Worm (Caenorhabditis elegans) whole organism, young adult: Measurements from ENCODE around the gene nipi-3.
A peak's percentile ranks its signal among the peaks of the same experiment; 100 is the strongest.

Source experiments
- B0261.1 ChIP-seq: sonication (generic microtip); optimal IDR thresholded peaks from 2 replicates; lab custom pipeline; 2016; ENCODE audit warnings: mild to moderate bottlenecking, missing genetic modification characterization, moderate library complexity, missing compliant biosample characterization
- F23B12.7 ChIP-seq: sonication (generic microtip); optimal IDR thresholded peaks from 2 replicates; lab custom pipeline; 2017; ENCODE audit warnings: missing genetic modification characterization, mild to moderate bottlenecking, missing compliant biosample characterization, antibody characterized with exemption, moderate library complexity; ENCODE audit not compliant: insufficient read depth
- F33H1.4 ChIP-seq: fragments of 200-800 bp; sonication (Bioruptor generic); IDR thresholded peaks from 2 replicates; pipeline ENCODE4 v1.3.6; 2022; ENCODE audit warnings: missing genetic modification reagents, missing genetic modification characterization, missing compliant biosample characterization
- K12H6.12 ChIP-seq: fragments of 200-800 bp; sonication (Bioruptor generic); optimal IDR thresholded peaks from 2 replicates; lab custom pipeline; 2018; ENCODE audit warnings: mild to moderate bottlenecking, missing genetic modification characterization, missing compliant biosample characterization
- Y56A3A.18 ChIP-seq: fragments of 200-800 bp; sonication (Bioruptor generic); IDR thresholded peaks from 2 replicates; pipeline ENCODE4 v1.3.6; 2022; ENCODE audit warnings: missing genetic modification reagents, missing genetic modification characterization, missing compliant biosample characterization
- Y79H2A.3 ChIP-seq: fragments of 200-800 bp; sonication (Bioruptor generic); conservative IDR thresholded peaks from 2 replicates; pipeline ENCODE4 v1.3.6; 2022; ENCODE audit warnings: missing genetic modification reagents, missing genetic modification characterization, missing compliant biosample characterization
- ama-1 ChIP-seq, 3 experiments: fragments of 150-350 bp in 1 of 3; sonication (generic microtip) in 2 of 3; optimal IDR thresholded peaks; 2 replicates each; lab custom pipeline; 2014 to 2018; ENCODE audit warnings: missing biosample characterization in 2 of 3, missing genetic modification characterization in 2 of 3, missing genetic modification reagents in 2 of 3
- aptf-2 ChIP-seq: fragments of 200-800 bp; sonication (Bioruptor generic); conservative IDR thresholded peaks from 2 replicates; pipeline ENCODE4 v1.3.6; 2022; ENCODE audit warnings: missing genetic modification reagents, missing genetic modification characterization, missing compliant biosample characterization
- atf-7 ChIP-seq: sonication (generic microtip); optimal IDR thresholded peaks from 2 replicates; lab custom pipeline; 2017; ENCODE audit warnings: mild to moderate bottlenecking, missing genetic modification characterization, missing compliant biosample characterization
- athp-1 ChIP-seq: sonication (generic microtip); optimal IDR thresholded peaks from 2 replicates; lab custom pipeline; 2017; ENCODE audit warnings: mild to moderate bottlenecking, missing genetic modification characterization, missing compliant biosample characterization
- attf-3 ChIP-seq: fragments of 200-800 bp; sonication (Bioruptor generic); conservative IDR thresholded peaks from 2 replicates; pipeline ENCODE4 v1.3.6; 2022; ENCODE audit warnings: missing genetic modification reagents, missing genetic modification characterization, missing compliant biosample characterization
- cebp-1 ChIP-seq, 2 experiments: fragments of 200-800 bp in 1 of 2; sonication (Bioruptor generic) in 1 of 2; sonication (generic microtip) in 1 of 2; IDR thresholded peaks in 1 of 2; optimal IDR thresholded peaks in 1 of 2; 2 replicates each; pipeline versions ENCODE4 v1.3.6 to Lab custom; 2017 to 2022; ENCODE audit warnings: missing compliant biosample characterization in 2 of 2, missing genetic modification characterization in 2 of 2, mild to moderate bottlenecking in 1 of 2, missing genetic modification reagents in 1 of 2, moderate library complexity in 1 of 2
- ceh-27 ChIP-seq: fragments of 200-800 bp; sonication (Bioruptor generic); optimal IDR thresholded peaks from 2 replicates; lab custom pipeline; 2018; ENCODE audit warnings: mild to moderate bottlenecking, missing genetic modification characterization, moderate library complexity, missing compliant biosample characterization
- ceh-40 ChIP-seq: fragments of 200-800 bp; sonication (Bioruptor generic); IDR thresholded peaks from 2 replicates; pipeline ENCODE4 v1.3.6; 2022; ENCODE audit warnings: missing genetic modification characterization, missing compliant biosample characterization
- ceh-58 ChIP-seq: fragments of 200-800 bp; sonication (Bioruptor generic); IDR thresholded peaks from 2 replicates; pipeline ENCODE4 v1.3.6; 2022; ENCODE audit warnings: missing genetic modification characterization, missing compliant biosample characterization
- ceh-79 ChIP-seq: sonication (generic microtip); optimal IDR thresholded peaks from 2 replicates; lab custom pipeline; 2017; ENCODE audit warnings: mild to moderate bottlenecking, missing genetic modification characterization, missing compliant biosample characterization
- die-1 ChIP-seq: sonication (generic microtip); optimal IDR thresholded peaks from 2 replicates; lab custom pipeline; 2016; ENCODE audit warnings: missing genotype, mild to moderate bottlenecking, missing genetic modification characterization, missing compliant biosample characterization
- dpl-1 ChIP-seq: fragments of 150-350 bp; optimal IDR thresholded peaks from 2 replicates; lab custom pipeline; 2014; ENCODE audit warnings: missing biosample characterization, missing genetic modification reagents, missing genetic modification characterization
- efl-1 ChIP-seq: fragments of 150-350 bp; optimal IDR thresholded peaks from 2 replicates; lab custom pipeline; 2014; ENCODE audit warnings: missing biosample characterization, missing genetic modification reagents, missing genetic modification characterization
- egl-18 ChIP-seq: fragments of 200-800 bp; sonication (Bioruptor generic); IDR thresholded peaks from 2 replicates; pipeline ENCODE4 v1.3.6; 2022; ENCODE audit warnings: missing genetic modification reagents, missing genetic modification characterization, missing compliant biosample characterization
- hmg-1.2 ChIP-seq: fragments of 200-800 bp; sonication (Bioruptor generic); IDR thresholded peaks from 2 replicates; pipeline ENCODE4 v1.3.6; 2022; ENCODE audit warnings: missing genetic modification reagents, missing genetic modification characterization, missing compliant biosample characterization
- hmg-20 ChIP-seq: fragments of 200-800 bp; sonication (Bioruptor generic); IDR thresholded peaks from 2 replicates; pipeline ENCODE4 v1.3.6; 2022; ENCODE audit warnings: missing genetic modification reagents, missing genetic modification characterization, missing compliant biosample characterization
- hrde-1 ChIP-seq: sonication (generic microtip); optimal IDR thresholded peaks from 2 replicates; lab custom pipeline; 2016; ENCODE audit warnings: missing genetic modification characterization, mild to moderate bottlenecking, missing compliant biosample characterization, moderate library complexity, missing genotype, missing genetic modification reagents, borderline replicate concordance
- let-607 ChIP-seq, 2 experiments: fragments of 200-800 bp in 1 of 2; sonication (Bioruptor generic) in 1 of 2; sonication (generic microtip) in 1 of 2; optimal IDR thresholded peaks; 2 replicates each; lab custom pipeline; 2016 to 2018; ENCODE audit warnings: mild to moderate bottlenecking in 2 of 2, missing compliant biosample characterization in 2 of 2, missing genetic modification characterization in 2 of 2, moderate library complexity in 2 of 2, missing genotype in 1 of 2
- lir-1 ChIP-seq: fragments of 200-800 bp; sonication (Bioruptor generic); conservative IDR thresholded peaks from 2 replicates; pipeline ENCODE4 v1.3.6; 2022; ENCODE audit warnings: missing genetic modification reagents, missing genetic modification characterization, missing compliant biosample characterization
- madf-3 ChIP-seq: fragments of 200-800 bp; sonication (Bioruptor generic); IDR thresholded peaks from 2 replicates; pipeline ENCODE4 v1.3.6; 2022; ENCODE audit warnings: missing genetic modification reagents, missing genetic modification characterization, missing compliant biosample characterization
- mel-28 ChIP-seq: sonication (generic microtip); optimal IDR thresholded peaks from 2 replicates; lab custom pipeline; 2016; ENCODE audit warnings: borderline replicate concordance, mild to moderate bottlenecking, missing genetic modification characterization, missing compliant biosample characterization
- mxl-1 ChIP-seq: sonication (generic microtip); optimal IDR thresholded peaks from 2 replicates; lab custom pipeline; 2016; ENCODE audit warnings: missing genetic modification characterization, missing compliant biosample characterization
- nfya-2 ChIP-seq: fragments of 200-800 bp; sonication (Bioruptor generic); IDR thresholded peaks from 2 replicates; pipeline ENCODE4 v1.3.6; 2022; ENCODE audit warnings: missing genetic modification reagents, missing genetic modification characterization, missing compliant biosample characterization
- nhr-27 ChIP-seq: fragments of 200-800 bp; sonication (Bioruptor generic); optimal IDR thresholded peaks from 2 replicates; lab custom pipeline; 2018; ENCODE audit warnings: mild to moderate bottlenecking, missing genetic modification characterization, moderate library complexity, missing compliant biosample characterization
- nhr-80 ChIP-seq: sonication (generic microtip); optimal IDR thresholded peaks from 2 replicates; lab custom pipeline; 2016; ENCODE audit warnings: missing genetic modification characterization, missing compliant biosample characterization
- pbrm-1 ChIP-seq: fragments of 200-800 bp; sonication (Bioruptor generic); IDR thresholded peaks from 2 replicates; pipeline ENCODE4 v1.3.6; 2022; ENCODE audit warnings: missing genetic modification reagents, missing genetic modification characterization, missing compliant biosample characterization
- rec-8 ChIP-seq, 2 experiments: sonication (generic microtip); optimal IDR thresholded peaks; 2 replicates each; lab custom pipeline; 2016; ENCODE audit warnings: mild to moderate bottlenecking in 2 of 2, missing genetic modification characterization in 2 of 2, missing genetic modification reagents in 2 of 2, missing genotype in 2 of 2, missing biosample characterization in 1 of 2, missing compliant biosample characterization in 1 of 2, moderate library complexity in 1 of 2
- sea-2 ChIP-seq: fragments of 200-800 bp; sonication (Bioruptor generic); IDR thresholded peaks from 2 replicates; pipeline ENCODE4 v1.3.6; 2022; ENCODE audit warnings: missing genetic modification characterization, missing compliant biosample characterization
- snpc-1.1 ChIP-seq: sonication (generic microtip); optimal IDR thresholded peaks from 2 replicates; lab custom pipeline; 2017; ENCODE audit warnings: missing genetic modification characterization, mild to moderate bottlenecking, missing compliant biosample characterization, antibody characterized with exemption, moderate library complexity, missing genotype, missing genetic modification reagents; ENCODE audit not compliant: insufficient read depth
- snpc-3.4 ChIP-seq: sonication (generic microtip); optimal IDR thresholded peaks from 2 replicates; lab custom pipeline; 2017; ENCODE audit warnings: missing genetic modification characterization, mild to moderate bottlenecking, missing compliant biosample characterization, antibody characterized with exemption, moderate library complexity, missing genotype, missing genetic modification reagents
- tbp1 ChIP-seq: fragments of 200-800 bp; sonication (Bioruptor generic); optimal IDR thresholded peaks from 2 replicates; lab custom pipeline; 2018; ENCODE audit warnings: mild to moderate bottlenecking, missing genetic modification characterization, missing compliant biosample characterization
- tlf-1 ChIP-seq: fragments of 200-800 bp; sonication (Bioruptor generic); optimal IDR thresholded peaks from 2 replicates; lab custom pipeline; 2018; ENCODE audit warnings: mild to moderate bottlenecking, missing genetic modification characterization, missing compliant biosample characterization
- unc-130 ChIP-seq: sonication (generic microtip); optimal IDR thresholded peaks from 2 replicates; lab custom pipeline; 2016; ENCODE audit warnings: missing genetic modification reagents, missing genetic modification characterization, missing compliant biosample characterization
- zim-3 ChIP-seq: sonication (generic microtip); optimal IDR thresholded peaks from 2 replicates; lab custom pipeline; 2017; ENCODE audit warnings: mild to moderate bottlenecking, missing genetic modification characterization, moderate library complexity, missing compliant biosample characterization
- ztf-28 ChIP-seq: fragments of 200-800 bp; sonication (Bioruptor generic); IDR thresholded peaks from 2 replicates; pipeline ENCODE4 v1.3.6; 2022; ENCODE audit warnings: missing genetic modification reagents, missing genetic modification characterization, missing compliant biosample characterization
- ztf-3 ChIP-seq: fragments of 200-800 bp; sonication (Bioruptor generic); optimal IDR thresholded peaks from 2 replicates; lab custom pipeline; 2018; ENCODE audit warnings: mild to moderate bottlenecking, missing genetic modification characterization, missing compliant biosample characterization

The nipi-3 gene

ce11 chrX:15610527-15611091, 2.8 kb downstream of the nipi-3 start (continued):
- 0 out of 2 replicates have a peak, but pooled peaks have one; percentile 41 for TF ChIP-seq pbrm-1 (GFP tag; lab: Robert Waterston, UW)
- TF ChIP-seq mel-28 (tag; lab: Kevin White, UChicago): no peak
- peak; percentile 59 to 72 for TF ChIP-seq let-607 (tag; optimal IDR thresholded peaks at IDR 0.05; lab: Kevin White, UChicago)
- TF ChIP-seq tbp1 (GFP tag; lab: Kevin White, UChicago): peak; percentile 46
- TF ChIP-seq Y56A3A.18 (GFP tag; lab: Robert Waterston, UW): peak; percentile 24; the same call in 1 of the 2 replicates
- TF ChIP-seq nfya-2 (GFP tag; lab: Robert Waterston, UW): no peak
- TF ChIP-seq snpc-3.4 (tag; lab: Kevin White, UChicago): no peak
- TF ChIP-seq ceh-58 (GFP tag; lab: Robert Waterston, UW): no peak
- peak; percentile 46 for TF ChIP-seq tlf-1 (GFP tag; lab: Kevin White, UChicago)
- TF ChIP-seq unc-130: no peak
- no peak for TF ChIP-seq ceh-79 (tag; lab: Kevin White, UChicago)
- TF ChIP-seq ceh-27 (GFP tag; lab: Kevin White, UChicago): no peak
- TF ChIP-seq sea-2 (GFP tag; lab: Robert Waterston, UW): no peak
- no peak for TF ChIP-seq ztf-3 (GFP tag; lab: Kevin White, UChicago)
- TF ChIP-seq K12H6.12 (tag; lab: Kevin White, UChicago): peak; percentile 38
- peak; percentile 71 for TF ChIP-seq atf-7 (tag; lab: Kevin White, UChicago)
- no peak for TF ChIP-seq ama-1 (optimal IDR thresholded peaks at IDR 0.05; lab: Kevin White, UChicago)
- peak in 1 of 2 experiments; percentile 76 for TF ChIP-seq ama-1 (GFP tag; optimal IDR thresholded peaks at IDR 0.05; lab: Kevin White, UChicago)
- no peak for TF ChIP-seq ztf-28 (GFP tag; lab: Robert Waterston, UW)
- peak; percentile 20 for TF ChIP-seq F23B12.7
- no peak for TF ChIP-seq egl-18 (GFP tag; lab: Robert Waterston, UW)
- TF ChIP-seq B0261.1: no peak
- TF ChIP-seq madf-3 (GFP tag; lab: Robert Waterston, UW): 0 out of 2 replicates have a peak, but pooled peaks have one; percentile 64
- TF ChIP-seq F33H1.4 (GFP tag; lab: Robert Waterston, UW): no peak
- TF ChIP-seq snpc-1.1 (tag; lab: Kevin White, UChicago): no peak
- no peak for TF ChIP-seq athp-1 (tag; lab: Kevin White, UChicago)
- no peak for TF ChIP-seq rec-8 (tag; optimal IDR thresholded peaks at IDR 0.05; lab: Kevin White, UChicago)
- TF ChIP-seq mxl-1 (tag; lab: Kevin White, UChicago): no peak
- TF ChIP-seq attf-3: no peak
- no peak for TF ChIP-seq die-1 (tag; lab: Kevin White, UChicago)

DNA sequence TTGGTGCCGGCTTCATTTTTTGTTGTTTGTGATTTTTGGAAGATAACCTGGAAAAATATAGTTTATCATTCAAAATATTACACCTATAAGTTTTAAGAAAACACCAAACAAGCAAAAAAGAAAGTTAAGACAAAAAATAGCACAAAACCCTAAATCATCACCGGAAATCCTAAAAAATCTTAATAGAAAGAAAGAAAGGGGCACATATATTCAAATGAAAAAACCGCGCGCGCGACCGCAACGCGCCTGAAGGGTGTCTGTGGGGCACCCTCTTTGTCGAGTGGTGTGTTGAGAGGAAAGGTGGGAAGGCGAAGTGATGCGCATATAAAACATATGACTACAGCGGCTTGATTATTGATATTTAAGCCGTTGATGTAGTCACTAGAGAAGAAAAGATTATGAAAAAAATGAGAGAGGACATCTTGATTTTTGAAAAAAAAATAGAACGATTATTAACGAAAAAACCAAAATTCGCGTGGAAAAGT, 6.0 kb downstream of the nipi-3 start, which contains the start of gene K09E9.3:
Gene K09E9.3, minus strand, starts transcription at position 51 of the 485 bp plus-strand sequence.
- TF ChIP-seq K12H6.12 (tag; lab: Kevin White, UChicago) (no peak), hmg-1.2 (peak; percentile 23; the same call in 1 of the 2 replicates)

DNA sequence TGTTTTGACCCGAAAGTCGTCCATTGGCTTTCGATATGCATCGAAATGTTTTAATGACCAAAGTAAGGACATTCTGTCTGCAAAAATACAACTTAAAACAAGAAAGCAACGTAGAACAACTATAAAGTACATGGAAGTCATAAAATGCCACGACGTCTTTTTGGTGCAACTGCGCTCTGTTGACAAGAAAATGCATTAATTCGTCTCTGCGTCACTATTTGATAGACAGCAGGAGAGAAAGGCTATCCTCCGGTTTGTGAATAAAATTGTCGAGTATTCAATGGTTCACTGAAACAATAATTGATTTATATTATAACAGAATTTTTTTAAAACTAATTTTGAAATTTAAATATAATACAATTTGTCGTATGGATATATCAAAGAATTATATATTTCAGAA, 8.7 kb downstream of the nipi-3 start, which contains the start of gene ergi-3:
Gene ergi-3, minus strand, starts transcription at position 311 of the 400 bp plus-strand sequence.
- TF ChIP-seq hrde-1 (no peak), snpc-3.4 (tag; lab: Kevin White, UChicago) (no peak), Y79H2A.3 (GFP tag; lab: Robert Waterston, UW) (no peak), attf-3 (no peak), K12H6.12 (tag; lab: Kevin White, UChicago) (peak; percentile 11), hmg-20 (GFP tag; lab: Robert Waterston, UW) (no peak), efl-1 (no peak), aptf-2 (no peak), lir-1 (GFP tag; lab: Robert Waterston, UW) (no peak), nhr-80 (tag; lab: Kevin White, UChicago) (peak; percentile 75), dpl-1 (GFP tag; lab: Kevin White, UChicago) (no peak), F23B12.7 (peak; percentile 32), F33H1.4 (GFP tag; lab: Robert Waterston, UW) (no peak), nhr-27 (no peak), unc-130 (no peak), zim-3 (tag; lab: Kevin White, UChicago) (no peak), ceh-40 (GFP tag; lab: Robert Waterston, UW) (no peak), cebp-1 (GFP tag; IDR thresholded peaks at IDR 0.05; lab: Robert Waterston, UW) (no peak), cebp-1 (tag; optimal IDR thresholded peaks at IDR 0.05; lab: Kevin White, UChicago) (peak; percentile 26), hmg-1.2 (no peak; the same call in 1 of the 2 replicates)
